Worm (Caenorhabditis elegans): ENCODE results near the gene Y46G5A.29.

DNA sequence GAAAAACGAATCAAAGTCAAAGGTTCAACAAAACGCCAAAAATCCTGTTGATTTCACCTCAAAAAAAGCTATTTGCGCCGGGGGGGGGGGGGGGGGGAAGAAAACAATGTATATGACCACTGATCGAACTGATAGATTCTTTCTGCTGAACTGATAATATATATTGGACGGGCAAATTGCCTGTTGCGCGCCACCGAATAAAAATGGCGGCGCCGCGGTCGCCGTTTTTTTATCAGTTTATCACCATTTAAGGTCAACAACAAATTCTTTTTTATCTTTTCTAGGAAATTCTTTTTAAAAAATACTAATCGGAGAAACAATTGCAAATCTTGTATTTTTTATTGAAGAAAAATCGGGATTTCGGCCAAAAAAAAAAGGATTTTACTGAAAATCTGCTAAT is 23.8 kb downstream of the Y46G5A.29 start:
- TF ChIP-seq sox-2 (GFP tag; IDR thresholded peaks at IDR 0.05), result no peak
- TF ChIP-seq ama-1 (optimal IDR thresholded peaks at IDR 0.05), result no peak
- TF ChIP-seq hlh-15 (tag; optimal IDR thresholded peaks at IDR 0.05), result no peak
- TF ChIP-seq pag-3 (tag; optimal IDR thresholded peaks at IDR 0.05; ENCODE audit: borderline replicate concordance), result no peak
- TF ChIP-seq dmd-4 (tag; optimal IDR thresholded peaks at IDR 0.05; ENCODE audit: borderline replicate concordance), result no peak
- no peak for TF ChIP-seq fkh-6 (tag; optimal IDR thresholded peaks at IDR 0.05)
- no peak for TF ChIP-seq ceh-22 (tag; optimal IDR thresholded peaks at IDR 0.05)
- no peak for TF ChIP-seq ceh-2 (tag; optimal IDR thresholded peaks at IDR 0.05)
- no peak for TF ChIP-seq ceh-45 (GFP tag; IDR thresholded peaks at IDR 0.05)
- no peak for TF ChIP-seq T23F11.4 (GFP tag; optimal IDR thresholded peaks at IDR 0.05)
- no peak for TF ChIP-seq K02D7.2 (tag; optimal IDR thresholded peaks at IDR 0.05)
- TF ChIP-seq lin-11 (tag; optimal IDR thresholded peaks at IDR 0.05), result no peak
- no peak for TF ChIP-seq elt-4 (tag; optimal IDR thresholded peaks at IDR 0.05)
- TF ChIP-seq pha-2 (tag; optimal IDR thresholded peaks at IDR 0.05), result no peak

All from whole organism, late embryonic.